Fruit fly (Drosophila melanogaster) whole organism, embryonic: ENCODE results near the gene Rab9D.

ENCODE experiments used
- B-H2 ChIP-seq: fragments of 200-800 bp; sonication (Bioruptor generic); optimal IDR thresholded peaks from 2 replicates; lab custom pipeline; 2018; ENCODE audit warnings: missing biosample characterization, mild to moderate bottlenecking, missing genetic modification characterization
- BtbVII ChIP-seq: fragments of 200-800 bp; sonication (Bioruptor generic); optimal IDR thresholded peaks from 3 replicates; lab custom pipeline; 2017; ENCODE audit warnings: missing biosample characterization, mild to moderate bottlenecking, missing genetic modification characterization
- Bteb2 ChIP-seq: fragments of 200-800 bp; sonication (Bioruptor generic); optimal IDR thresholded peaks from 2 replicates; lab custom pipeline; 2016; ENCODE audit warnings: missing biosample characterization, missing genetic modification characterization
- CG10431 ChIP-seq: fragments of 200-800 bp; sonication (Bioruptor generic); optimal IDR thresholded peaks from 3 replicates; lab custom pipeline; 2018; ENCODE audit warnings: missing biosample characterization, mild to moderate bottlenecking, missing genetic modification characterization
- CG11696 ChIP-seq: fragments of 200-800 bp; sonication (Bioruptor generic); IDR thresholded peaks from 2 replicates; pipeline ENCODE4 v1.3.6; 2022; ENCODE audit warnings: missing biosample characterization, missing genetic modification characterization
- CG12236 ChIP-seq: fragments of 200-800 bp; sonication (Bioruptor generic); optimal IDR thresholded peaks from 2 replicates; lab custom pipeline; 2016; ENCODE audit warnings: missing biosample characterization, missing genetic modification characterization
- CG1233 ChIP-seq: fragments of 200-800 bp; sonication (Bioruptor generic); optimal IDR thresholded peaks from 4 replicates; lab custom pipeline; 2018; ENCODE audit warnings: missing biosample characterization, mild to moderate bottlenecking, missing genetic modification characterization
- CG13894 ChIP-seq: fragments of 200-800 bp; sonication (Bioruptor generic); optimal IDR thresholded peaks from 3 replicates; lab custom pipeline; 2018; ENCODE audit warnings: missing biosample characterization, mild to moderate bottlenecking, missing genetic modification characterization, moderate library complexity
- CG14667 ChIP-seq: fragments of 200-800 bp; sonication (Bioruptor generic); IDR thresholded peaks from 2 replicates; pipeline ENCODE4 v1.3.6; 2022; ENCODE audit warnings: missing biosample characterization, missing genetic modification characterization
- CG15073 ChIP-seq: fragments of 200-800 bp; sonication (Bioruptor generic); optimal IDR thresholded peaks from 2 replicates; lab custom pipeline; 2016; ENCODE audit warnings: missing biosample characterization, missing genetic modification characterization
- CG1647 ChIP-seq: fragments of 200-800 bp; sonication (Bioruptor generic); optimal IDR thresholded peaks from 3 replicates; lab custom pipeline; 2016; ENCODE audit warnings: missing biosample characterization, missing genetic modification characterization
- CG17361 ChIP-seq: fragments of 200-800 bp; sonication (Bioruptor generic); IDR thresholded peaks from 3 replicates; pipeline ENCODE4 v1.3.6; 2022; ENCODE audit warnings: missing biosample characterization, missing genetic modification characterization
- CG18476 ChIP-seq: fragments of 200-800 bp; sonication (Bioruptor generic); optimal IDR thresholded peaks from 2 replicates; lab custom pipeline; 2016; ENCODE audit warnings: missing biosample characterization, mild to moderate bottlenecking, missing genetic modification characterization
- CG18619 ChIP-seq: fragments of 200-800 bp; sonication (Bioruptor generic); optimal IDR thresholded peaks from 3 replicates; lab custom pipeline; 2017; ENCODE audit warnings: missing biosample characterization, mild to moderate bottlenecking, missing genetic modification characterization
- CG30020 ChIP-seq: fragments of 200-800 bp; optimal IDR thresholded peaks from 2 replicates; lab custom pipeline; 2019; ENCODE audit warnings: missing biosample characterization, mild to moderate bottlenecking, missing genetic modification characterization, moderate library complexity
- CG4282 ChIP-seq: fragments of 200-800 bp; sonication (Bioruptor generic); optimal IDR thresholded peaks from 2 replicates; lab custom pipeline; 2016; ENCODE audit warnings: missing biosample characterization, missing genetic modification characterization
- CG5953 ChIP-seq: fragments of 200-800 bp; sonication (Bioruptor generic); IDR thresholded peaks from 2 replicates; pipeline ENCODE4 v1.3.6; 2022; ENCODE audit warnings: missing biosample characterization, missing genetic modification characterization
- CG6854 ChIP-seq: fragments of 200-800 bp; sonication (Bioruptor generic); optimal IDR thresholded peaks from 3 replicates; lab custom pipeline; 2017; ENCODE audit warnings: missing biosample characterization, mild to moderate bottlenecking, missing genetic modification characterization
- CG7271 ChIP-seq: fragments of 200-800 bp; sonication (Bioruptor generic); optimal IDR thresholded peaks from 2 replicates; lab custom pipeline; 2018; ENCODE audit warnings: missing biosample characterization, mild to moderate bottlenecking, missing genetic modification characterization, moderate library complexity
- CG7556 ChIP-seq: fragments of 200-800 bp; sonication (Bioruptor generic); optimal IDR thresholded peaks from 2 replicates; lab custom pipeline; 2017; ENCODE audit warnings: missing biosample characterization, mild to moderate bottlenecking, missing genetic modification characterization
- CG7745 ChIP-seq: fragments of 200-800 bp; sonication (Bioruptor generic); optimal IDR thresholded peaks from 2 replicates; lab custom pipeline; 2018; ENCODE audit warnings: missing biosample characterization, mild to moderate bottlenecking, missing genetic modification characterization, moderate library complexity
- CG8281 ChIP-seq: fragments of 200-800 bp; sonication (Bioruptor generic); optimal IDR thresholded peaks from 2 replicates; lab custom pipeline; 2018; ENCODE audit warnings: missing biosample characterization, mild to moderate bottlenecking, missing genetic modification characterization, moderate library complexity
- CG9727 ChIP-seq: fragments of 200-800 bp; sonication (Bioruptor generic); optimal IDR thresholded peaks from 3 replicates; lab custom pipeline; 2017; ENCODE audit warnings: missing biosample characterization, mild to moderate bottlenecking, missing genetic modification characterization
- Chrac-16 ChIP-seq: fragments of 200-800 bp; sonication (Bioruptor generic); optimal IDR thresholded peaks from 3 replicates; lab custom pipeline; 2016; ENCODE audit warnings: missing biosample characterization, missing genetic modification characterization
- D ChIP-seq, 2 experiments: fragments of 200-800 bp in 1 of 2; fragments of >200 bp in 1 of 2; sonication (Bioruptor generic) in 1 of 2; optimal IDR thresholded peaks; 2 replicates in 1 of 2; 3 replicates in 1 of 2; lab custom pipeline; 2017; ENCODE audit warnings: mild to moderate bottlenecking in 1 of 2, missing biosample characterization in 1 of 2, missing genetic modification characterization in 1 of 2, missing genetic modification reagents in 1 of 2
- D19B ChIP-seq: fragments of 200-800 bp; sonication (Bioruptor generic); optimal IDR thresholded peaks from 2 replicates; lab custom pipeline; 2017; ENCODE audit warnings: missing biosample characterization, mild to moderate bottlenecking, missing genetic modification characterization
- ERR ChIP-seq: fragments of 200-800 bp; sonication (Bioruptor generic); optimal IDR thresholded peaks from 2 replicates; lab custom pipeline; 2016; ENCODE audit warnings: missing biosample characterization, missing genetic modification characterization
- Fer3 ChIP-seq: fragments of 200-800 bp; sonication (Bioruptor generic); optimal IDR thresholded peaks from 2 replicates; lab custom pipeline; 2018; ENCODE audit warnings: missing biosample characterization, mild to moderate bottlenecking, missing genetic modification characterization, moderate library complexity
- GATAe ChIP-seq: fragments of 200-800 bp; sonication (Bioruptor generic); conservative IDR thresholded peaks from 2 replicates; pipeline ENCODE4 v1.3.6; 2022; ENCODE audit warnings: missing biosample characterization, missing genetic modification characterization
- Hr39 ChIP-seq: fragments of >200 bp; optimal IDR thresholded peaks from 2 replicates; lab custom pipeline; 2017
- Lim3 ChIP-seq: fragments of 200-800 bp; sonication (Bioruptor generic); IDR thresholded peaks from 2 replicates; pipeline ENCODE4 v1.3.6; 2022; ENCODE audit warnings: missing biosample characterization, missing genetic modification characterization
- NC2α ChIP-seq: fragments of 200-800 bp; sonication (Bioruptor generic); optimal IDR thresholded peaks from 2 replicates; lab custom pipeline; 2016; ENCODE audit warnings: missing biosample characterization, missing genetic modification characterization
- NC2β ChIP-seq: fragments of 200-800 bp; sonication (Bioruptor generic); optimal IDR thresholded peaks from 2 replicates; lab custom pipeline; 2016; ENCODE audit warnings: missing biosample characterization, missing genetic modification characterization
- NfI ChIP-seq: fragments of 200-800 bp; sonication (Bioruptor generic); optimal IDR thresholded peaks from 3 replicates; lab custom pipeline; 2018; ENCODE audit warnings: missing biosample characterization, mild to moderate bottlenecking, missing genetic modification characterization, moderate library complexity
- Six4 ChIP-seq: fragments of 200-800 bp; sonication (Bioruptor generic); optimal IDR thresholded peaks from 2 replicates; lab custom pipeline; 2016; ENCODE audit warnings: missing biosample characterization, missing genetic modification characterization
- al ChIP-seq: fragments of 200-800 bp; sonication (Bioruptor generic); IDR thresholded peaks from 2 replicates; pipeline ENCODE4 v1.3.6; 2022; ENCODE audit warnings: missing biosample characterization, missing genetic modification characterization
- ase ChIP-seq: fragments of 200-800 bp; sonication (Bioruptor generic); IDR thresholded peaks from 3 replicates; pipeline ENCODE4 v1.3.6; 2022; ENCODE audit warnings: missing biosample characterization, missing genetic modification characterization
- bcd ChIP-seq: fragments of 200-800 bp; sonication (Bioruptor generic); optimal IDR thresholded peaks from 2 replicates; lab custom pipeline; 2017; ENCODE audit warnings: missing biosample characterization, mild to moderate bottlenecking, missing genetic modification characterization
- exex ChIP-seq: fragments of 200-800 bp; sonication (Bioruptor generic); optimal IDR thresholded peaks from 4 replicates; lab custom pipeline; 2018; ENCODE audit warnings: missing biosample characterization, mild to moderate bottlenecking, missing genetic modification characterization, moderate library complexity
- nerfin-2 ChIP-seq: fragments of 200-800 bp; sonication (Bioruptor generic); IDR thresholded peaks from 2 replicates; pipeline ENCODE4 v1.3.6; 2022; ENCODE audit warnings: missing biosample characterization, missing genetic modification characterization; ENCODE audit not compliant: partially characterized antibody
- prd ChIP-seq, 3 experiments: fragments of >200 bp in 2 of 3; fragments of 200-800 bp in 1 of 3; sonication (Bioruptor generic) in 1 of 3; optimal IDR thresholded peaks in 2 of 3; IDR thresholded peaks in 1 of 3; 2 replicates in 2 of 3; 3 replicates in 1 of 3; pipeline versions ENCODE4 v1.3.6 to Lab custom; 2017 to 2022; ENCODE audit warnings: missing biosample characterization in 1 of 3, missing genetic modification characterization in 1 of 3
- sim ChIP-seq: fragments of 200-800 bp; sonication (Bioruptor generic); IDR thresholded peaks from 2 replicates; pipeline ENCODE4 v1.3.6; 2022; ENCODE audit warnings: missing biosample characterization, missing genetic modification characterization
- slbo ChIP-seq: fragments of 200-800 bp; sonication (Bioruptor generic); IDR thresholded peaks from 2 replicates; pipeline ENCODE4 v1.3.6; 2022; ENCODE audit warnings: missing biosample characterization, missing genetic modification characterization
- slou ChIP-seq: fragments of 200-800 bp; sonication (Bioruptor generic); optimal IDR thresholded peaks from 3 replicates; lab custom pipeline; 2016; ENCODE audit warnings: missing biosample characterization, missing genetic modification characterization
- sob ChIP-seq: fragments of 200-800 bp; sonication (Bioruptor generic); IDR thresholded peaks from 2 replicates; pipeline ENCODE4 v1.3.6; 2022; ENCODE audit warnings: missing biosample characterization, missing genetic modification characterization
- sr ChIP-seq: fragments of 200-800 bp; sonication (Bioruptor generic); IDR thresholded peaks from 3 replicates; pipeline ENCODE4 v1.3.6; 2022; ENCODE audit warnings: missing biosample characterization, missing genetic modification characterization
- sug ChIP-seq: fragments of 200-800 bp; optimal IDR thresholded peaks from 2 replicates; lab custom pipeline; 2019; ENCODE audit warnings: missing biosample characterization, mild to moderate bottlenecking, missing genetic modification characterization, moderate library complexity
- tll ChIP-seq, 2 experiments: fragments of 200-800 bp in 1 of 2; fragments of >200 bp in 1 of 2; sonication (Bioruptor generic) in 1 of 2; optimal IDR thresholded peaks; 2 replicates each; lab custom pipeline; 2017 to 2019; ENCODE audit warnings: missing biosample characterization in 2 of 2, missing genetic modification characterization in 2 of 2, mild to moderate bottlenecking in 1 of 2, moderate library complexity in 1 of 2
- unc-4 ChIP-seq: fragments of 200-800 bp; sonication (Bioruptor generic); IDR thresholded peaks from 2 replicates; pipeline ENCODE4 v1.3.6; 2022; ENCODE audit warnings: missing biosample characterization, missing genetic modification characterization; ENCODE audit not compliant: partially characterized antibody
- z ChIP-seq: fragments of 200-800 bp; sonication (Bioruptor generic); IDR thresholded peaks from 3 replicates; pipeline ENCODE4 v1.3.6; 2022; ENCODE audit warnings: missing biosample characterization, missing genetic modification characterization

Gene Rab9D

DNA sequence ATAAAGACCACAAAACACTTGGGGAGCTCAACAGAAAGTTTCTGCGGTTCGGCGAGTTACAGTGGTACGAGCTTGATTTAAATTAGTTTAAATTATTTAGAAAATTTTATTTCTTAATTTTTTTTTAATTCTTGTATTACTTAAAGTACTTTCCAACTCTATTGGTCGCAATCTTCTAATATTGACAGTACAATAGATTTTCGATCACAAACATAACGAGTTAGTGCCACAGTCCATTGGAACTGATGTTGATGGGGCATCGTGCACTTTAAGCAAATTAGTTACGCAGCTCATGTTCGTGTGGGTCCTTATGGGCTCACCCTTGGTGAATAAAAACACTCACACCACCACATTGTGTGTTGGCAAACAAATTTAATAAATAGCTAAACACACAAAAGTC, 15.3 kb upstream of the Rab9D start (continued):
- TF ChIP-seq CG18476 (GFP tag; lab: Kevin White, UChicago) (no peak), CG6854 (GFP tag; lab: Kevin White, UChicago) (peak; percentile 38), ase (peak; percentile 70; the same call in 2 of the 3 replicates), CG7271 (tag; lab: Kevin White, UChicago) (no peak), GATAe (GFP tag; lab: Robert Waterston, UW) (no peak), NfI (GFP tag; lab: Kevin White, UChicago) (peak; percentile 65), sr (GFP tag; lab: Robert Waterston, UW) (no peak), slou (GFP tag; lab: Kevin White, UChicago) (no peak), BtbVII (peak; percentile 27), al (peak; percentile 17; the same call in 1 of the 2 replicates), tll (GFP tag; optimal IDR thresholded peaks at IDR 0.05; lab: Kevin White, UChicago) (no peak), Chrac-16 (GFP tag; lab: Kevin White, UChicago) (no peak), CG9727 (GFP tag; lab: Kevin White, UChicago) (peak; percentile 28), Bteb2 (GFP tag; lab: Kevin White, UChicago) (no peak), CG18619 (GFP tag; lab: Kevin White, UChicago) (no peak), ERR (GFP tag; lab: Kevin White, UChicago) (no peak), CG17361 (GFP tag; lab: Robert Waterston, UW) (peak; percentile 39; the same call in 1 of the 3 replicates), NC2α (no peak), D (optimal IDR thresholded peaks at IDR 0.05; lab: Kevin White, UChicago) (no peak), D (GFP tag; optimal IDR thresholded peaks at IDR 0.05; lab: Kevin White, UChicago) (peak; percentile 21), CG15073 (GFP tag; lab: Kevin White, UChicago) (no peak), CG13894 (tag; lab: Kevin White, UChicago) (no peak), CG12236 (GFP tag; lab: Kevin White, UChicago) (no peak), prd (optimal IDR thresholded peaks at IDR 0.05; lab: Kevin White, UChicago) (no peak), prd (GFP tag; IDR thresholded peaks at IDR 0.05; lab: Robert Waterston, UW) (peak; percentile 54; the same call in 2 of the 3 replicates), unc-4 (no peak), sug (peak; percentile 9), Six4 (peak; percentile 3), sob (GFP tag; lab: Robert Waterston, UW) (peak; percentile 42; the same call in 1 of the 2 replicates), CG7556 (GFP tag; lab: Kevin White, UChicago) (peak; percentile 70), CG4282 (GFP tag; lab: Kevin White, UChicago) (no peak), nerfin-2 (no peak), bcd (peak; percentile 46), CG5953 (GFP tag; lab: Robert Waterston, UW) (0 out of 2 replicates have a peak, but pooled peaks have one; percentile 28), CG11696 (GFP tag; lab: Robert Waterston, UW) (no peak), D19B (no peak), CG1233 (GFP tag; lab: Kevin White, UChicago) (no peak), NC2β (no peak), CG14667 (peak; percentile 43; the same call in 1 of the 2 replicates), CG7745 (tag; lab: Kevin White, UChicago) (no peak), CG1647 (GFP tag; lab: Kevin White, UChicago) (no peak), Hr39 (no peak), CG8281 (tag; lab: Kevin White, UChicago) (no peak), CG30020 (no peak), B-H2 (GFP tag; lab: Kevin White, UChicago) (no peak), slbo (GFP tag; lab: Robert Waterston, UW) (peak; percentile 65), Fer3 (peak; percentile 53), z (GFP tag; lab: Robert Waterston, UW) (no peak), sim (GFP tag; lab: Robert Waterston, UW) (no peak), CG10431 (no peak), exex (tag; lab: Kevin White, UChicago) (no peak), Lim3 (GFP tag; lab: Robert Waterston, UW) (peak; percentile 65; the same call in 1 of the 2 replicates)
